Worm (Caenorhabditis elegans) whole organism, L3 larva: Measurements from ENCODE around the gene ccpp-6.

Experiments used
- R02D3.7 ChIP-seq: fragments of 150-350 bp; optimal IDR thresholded peaks from 2 replicates; lab custom pipeline; 2014; ENCODE audit warnings: missing biosample characterization, missing genetic modification characterization
- aly-2 ChIP-seq: fragments of 150-350 bp; optimal IDR thresholded peaks from 2 replicates; lab custom pipeline; 2014; ENCODE audit warnings: missing biosample characterization, missing genetic modification characterization
- ama-1 ChIP-seq: fragments of 150-350 bp; optimal IDR thresholded peaks from 2 replicates; lab custom pipeline; 2018
- ceh-16 ChIP-seq: sonication (generic microtip); optimal IDR thresholded peaks from 2 replicates; lab custom pipeline; 2017; ENCODE audit warnings: missing biosample characterization, missing genetic modification characterization
- ceh-28 ChIP-seq: fragments of 150-350 bp; optimal IDR thresholded peaks from 2 replicates; lab custom pipeline; 2014; ENCODE audit warnings: missing biosample characterization, missing genetic modification reagents, missing genetic modification characterization
- ceh-82 ChIP-seq: fragments of 150-350 bp; optimal IDR thresholded peaks from 2 replicates; lab custom pipeline; 2014; ENCODE audit warnings: missing biosample characterization, missing genetic modification characterization
- daf-12 ChIP-seq: fragments of 150-350 bp; optimal IDR thresholded peaks from 2 replicates; lab custom pipeline; 2014; ENCODE audit warnings: missing biosample characterization, missing genetic modification reagents, missing genetic modification characterization
- egl-27 ChIP-seq: sonication (generic microtip); optimal IDR thresholded peaks from 4 replicates; lab custom pipeline; 2017; ENCODE audit warnings: missing biosample characterization, missing genetic modification reagents, missing genetic modification characterization
- egl-5 ChIP-seq: fragments of 150-350 bp; optimal IDR thresholded peaks from 2 replicates; lab custom pipeline; 2017; ENCODE audit warnings: missing biosample characterization, missing genetic modification reagents, missing genetic modification characterization, inconsistent platforms
- elt-1 ChIP-seq: fragments of 150-350 bp; optimal IDR thresholded peaks from 2 replicates; lab custom pipeline; 2014; ENCODE audit warnings: missing biosample characterization, missing genetic modification characterization
- elt-2 ChIP-seq: sonication (generic microtip); optimal IDR thresholded peaks from 2 replicates; lab custom pipeline; 2016; ENCODE audit warnings: missing genetic modification reagents, mild to moderate bottlenecking, missing genetic modification characterization, missing compliant biosample characterization
- fkh-10 ChIP-seq: sonication (generic microtip); optimal IDR thresholded peaks from 2 replicates; lab custom pipeline; 2017; ENCODE audit warnings: missing biosample characterization, missing genetic modification reagents, missing genetic modification characterization
- hmg-11 ChIP-seq: sonication (generic microtip); optimal IDR thresholded peaks from 2 replicates; lab custom pipeline; 2016; ENCODE audit warnings: missing genetic modification characterization, missing compliant biosample characterization
- jun-1 ChIP-seq: fragments of 150-350 bp; optimal IDR thresholded peaks from 2 replicates; lab custom pipeline; 2014; ENCODE audit warnings: missing biosample characterization, missing genetic modification reagents, missing genetic modification characterization
- mdl-1 ChIP-seq: fragments of 150-350 bp; optimal IDR thresholded peaks from 2 replicates; lab custom pipeline; 2014; ENCODE audit warnings: missing biosample characterization, missing genetic modification characterization
- mml-1 ChIP-seq: fragments of 150-350 bp; sonication (generic microtip); optimal IDR thresholded peaks from 3 replicates; lab custom pipeline; 2014; ENCODE audit warnings: missing biosample characterization, missing genetic modification characterization
- nfya-1 ChIP-seq: sonication (generic microtip); optimal IDR thresholded peaks from 2 replicates; lab custom pipeline; 2017; ENCODE audit warnings: missing genetic modification characterization, mild to moderate bottlenecking, missing compliant biosample characterization, antibody characterized with exemption, moderate library complexity; ENCODE audit not compliant: insufficient read depth
- nhr-11 ChIP-seq: fragments of 150-350 bp; optimal IDR thresholded peaks from 2 replicates; lab custom pipeline; 2014; ENCODE audit warnings: missing biosample characterization, missing genetic modification characterization
- nhr-12 ChIP-seq: fragments of 150-350 bp; optimal IDR thresholded peaks from 2 replicates; lab custom pipeline; 2014; ENCODE audit warnings: missing biosample characterization, missing genetic modification characterization
- nhr-23 ChIP-seq: fragments of 150-350 bp; optimal IDR thresholded peaks from 2 replicates; lab custom pipeline; 2014; ENCODE audit warnings: missing biosample characterization, missing genetic modification reagents, missing genetic modification characterization
- nhr-25 ChIP-seq: sonication (generic microtip); optimal IDR thresholded peaks from 2 replicates; lab custom pipeline; 2017; ENCODE audit warnings: missing biosample characterization, missing genetic modification characterization
- nhr-43 ChIP-seq: sonication (generic microtip); optimal IDR thresholded peaks from 2 replicates; lab custom pipeline; 2016; ENCODE audit warnings: mild to moderate bottlenecking, missing genetic modification characterization, missing compliant biosample characterization; ENCODE audit not compliant: poor library complexity, severe bottlenecking
- nhr-76 ChIP-seq: fragments of 150-350 bp; sonication (generic microtip); optimal IDR thresholded peaks from 5 replicates; lab custom pipeline; 2014; ENCODE audit warnings: missing biosample characterization, missing genetic modification characterization
- nhr-77 ChIP-seq: fragments of 150-350 bp; optimal IDR thresholded peaks from 2 replicates; lab custom pipeline; 2014; ENCODE audit warnings: missing biosample characterization, missing genetic modification characterization
- pha-4 ChIP-seq: fragments of 150-350 bp; optimal IDR thresholded peaks from 2 replicates; lab custom pipeline; 2014; ENCODE audit warnings: missing biosample characterization, missing genetic modification reagents, missing genetic modification characterization
- pqm-1 ChIP-seq: fragments of 150-350 bp; optimal IDR thresholded peaks from 2 replicates; lab custom pipeline; 2017; ENCODE audit warnings: missing biosample characterization, missing genetic modification characterization, inconsistent platforms
- sea-2 ChIP-seq: fragments of 150-350 bp; sonication (generic microtip); optimal IDR thresholded peaks from 4 replicates; lab custom pipeline; 2014; ENCODE audit warnings: missing biosample characterization, missing genetic modification reagents, missing genetic modification characterization
- snpc-4 ChIP-seq: fragments of 150-350 bp; optimal IDR thresholded peaks from 2 replicates; lab custom pipeline; 2014; ENCODE audit warnings: missing biosample characterization, missing genetic modification characterization
- tbx-2 ChIP-seq: sonication (generic microtip); optimal IDR thresholded peaks from 2 replicates; lab custom pipeline; 2016; ENCODE audit warnings: mild to moderate bottlenecking, missing genetic modification characterization, missing compliant biosample characterization
- unc-39 ChIP-seq: sonication (generic microtip); optimal IDR thresholded peaks from 4 replicates; lab custom pipeline; 2017; ENCODE audit warnings: missing biosample characterization, missing genetic modification characterization
- unc-62 ChIP-seq: fragments of 150-350 bp; sonication (generic microtip); optimal IDR thresholded peaks from 4 replicates; lab custom pipeline; 2014; ENCODE audit warnings: missing biosample characterization, missing genetic modification reagents, missing genetic modification characterization
- ztf-11 ChIP-seq: fragments of 150-350 bp; optimal IDR thresholded peaks from 2 replicates; lab custom pipeline; 2014; ENCODE audit warnings: missing biosample characterization, missing genetic modification characterization
- ztf-4 ChIP-seq: fragments of 150-350 bp; optimal IDR thresholded peaks from 2 replicates; lab custom pipeline; 2014; ENCODE audit warnings: missing biosample characterization, missing genetic modification characterization

The ccpp-6 gene

DNA sequence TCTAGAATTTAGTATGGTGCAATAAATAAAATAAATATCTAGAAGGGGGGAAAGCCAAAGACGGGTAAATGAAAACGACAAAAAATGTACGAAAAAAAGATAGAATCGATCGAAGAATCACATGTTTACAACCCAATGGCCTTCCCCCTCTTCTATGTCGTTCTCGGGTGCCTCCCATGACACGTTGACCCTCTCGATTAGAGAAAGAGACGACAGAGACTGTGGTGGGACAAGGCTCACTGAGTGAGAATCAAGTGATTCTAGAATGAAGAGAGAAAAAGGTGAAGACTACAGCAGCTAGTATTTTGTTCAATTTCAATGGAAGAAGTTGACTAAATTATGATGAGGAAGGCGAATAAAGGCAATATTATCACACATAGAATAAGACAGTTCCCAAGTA lies 38.9 kb upstream of the ccpp-6 start (continued):
- TF ChIP-seq mdl-1 (tag; lab: Kevin White, UChicago) (no peak), tbx-2 (tag; lab: Kevin White, UChicago) (no peak), nhr-77 (no peak), mml-1 (tag; lab: Kevin White, UChicago) (no peak), R02D3.7 (tag; lab: Kevin White, UChicago) (no peak), elt-1 (no peak), unc-62 (GFP tag; lab: Kevin White, UChicago) (no peak), ztf-11 (no peak), ceh-16 (tag; lab: Kevin White, UChicago) (no peak), ceh-82 (tag; lab: Kevin White, UChicago) (no peak), egl-5 (no peak), nhr-11 (tag; lab: Kevin White, UChicago) (no peak), nhr-43 (tag; lab: Kevin White, UChicago) (no peak), pqm-1 (tag; lab: Kevin White, UChicago) (no peak), nhr-12 (tag; lab: Kevin White, UChicago) (no peak), sea-2 (GFP tag; lab: Kevin White, UChicago) (no peak)

DNA sequence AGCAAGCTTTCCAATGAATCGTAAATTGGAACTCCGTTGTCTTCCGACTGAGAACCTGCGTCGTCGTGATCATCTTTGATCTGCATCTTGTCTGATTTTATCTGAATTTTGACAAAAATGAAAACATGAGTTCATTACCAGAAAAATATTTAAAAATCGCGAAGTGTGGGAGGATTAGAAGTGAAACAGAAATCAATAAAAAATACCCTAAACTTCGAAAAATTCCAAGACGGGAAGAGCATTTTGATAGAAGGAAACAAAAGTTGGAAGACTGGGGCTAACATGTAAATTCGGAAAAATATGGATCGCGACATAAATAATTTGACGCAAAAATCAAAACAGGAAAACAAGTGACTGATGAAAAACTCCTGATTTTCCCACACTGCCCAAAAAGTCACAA lies 38.5 kb upstream of the ccpp-6 start, which contains the start of gene F07F6.8:
F07F6.8 (minus strand) TSS at position 101 of the 400 bp plus-strand sequence.
- TF ChIP-seq nhr-76 (tag; lab: Kevin White, UChicago) (no peak), ceh-28 (no peak), ama-1 (lab: Kevin White, UChicago) (no peak), aly-2 (tag; lab: Kevin White, UChicago) (no peak), ztf-11 (no peak), daf-12 (tag; lab: Kevin White, UChicago) (no peak), mdl-1 (tag; lab: Kevin White, UChicago) (no peak), unc-62 (GFP tag; lab: Kevin White, UChicago) (no peak), nhr-23 (tag; lab: Kevin White, UChicago) (no peak), egl-27 (tag; lab: Kevin White, UChicago) (no peak)

DNA sequence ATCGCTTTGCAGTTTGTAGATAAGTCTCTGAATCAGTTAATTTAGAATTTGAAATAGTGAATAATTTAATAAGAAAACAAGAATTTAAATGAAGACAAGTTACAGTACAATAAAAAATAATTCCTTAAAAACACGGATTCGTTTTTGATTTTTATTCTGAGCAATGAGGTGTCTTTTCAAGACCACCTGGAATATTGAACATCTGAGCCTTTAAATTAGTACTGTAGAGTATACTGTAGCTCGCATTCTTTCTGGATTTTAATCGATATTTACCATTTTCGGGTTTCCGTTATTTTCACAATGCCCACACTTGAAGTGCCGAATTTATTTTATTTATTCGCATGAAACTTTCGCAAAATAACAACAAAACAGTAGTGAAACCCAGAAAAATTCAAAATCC lies 36.7 kb upstream of the ccpp-6 start, which contains the start of gene F07F6.7:
F07F6.7 (minus strand) TSS at position 27 of the 400 bp plus-strand sequence.
- TF ChIP-seq elt-2, result peak; percentile 6
- TF ChIP-seq ztf-4 (tag; lab: Kevin White, UChicago), result no peak
- TF ChIP-seq, all 47 proteins: peak for 1

ce11 chrII:5420947-5421614 lies 34.0 kb upstream of the ccpp-6 start, which contains the start of gene tofu-6:
TSS of gene tofu-6 (plus strand) at chrII:5421248.
- TF ChIP-seq nhr-25 (tag; lab: Kevin White, UChicago) (peak; percentile 13), nfya-1 (tag; lab: Kevin White, UChicago) (peak; percentile 45), pqm-1 (tag; lab: Kevin White, UChicago) (no peak), ztf-4 (tag; lab: Kevin White, UChicago) (no peak), hmg-11 (tag; lab: Kevin White, UChicago) (no peak), pha-4 (peak; percentile 71), unc-39 (tag; lab: Kevin White, UChicago) (no peak), daf-12 (tag; lab: Kevin White, UChicago) (no peak), snpc-4 (no peak), jun-1 (tag; lab: Kevin White, UChicago) (no peak)

DNA sequence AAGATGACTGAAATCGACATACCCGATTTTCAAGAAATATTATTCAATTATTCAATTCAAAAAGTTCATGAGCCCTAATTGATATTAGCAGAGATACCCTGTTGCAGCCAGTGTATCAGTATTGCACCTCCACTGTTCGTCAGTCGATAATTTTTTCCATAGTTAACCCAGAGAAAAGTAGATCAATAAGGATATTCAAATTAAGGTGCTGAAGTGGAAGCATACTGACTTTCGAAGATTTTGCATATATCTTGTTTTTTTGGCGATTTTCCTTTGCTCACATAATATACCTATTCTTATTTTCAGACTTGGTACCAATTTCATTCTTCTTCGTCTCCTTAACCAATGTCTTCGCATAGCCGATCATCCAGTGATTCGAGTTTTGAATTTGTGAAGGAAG lies 31.8 kb upstream of the ccpp-6 start, which contains the start of gene EEED8.15:
EEED8.15 (plus strand) TSS at position 301 of the 400 bp plus-strand sequence.
- TF ChIP-seq mml-1 (tag; lab: Kevin White, UChicago), result no peak
- TF ChIP-seq snpc-4, result no peak
- no peak for TF ChIP-seq jun-1 (tag; lab: Kevin White, UChicago)
- TF ChIP-seq ceh-16 (tag; lab: Kevin White, UChicago), result no peak
- no peak for TF ChIP-seq ceh-82 (tag; lab: Kevin White, UChicago)
- TF ChIP-seq nhr-76 (tag; lab: Kevin White, UChicago), result no peak
- no peak for TF ChIP-seq nhr-43 (tag; lab: Kevin White, UChicago)
- TF ChIP-seq pha-4, result no peak
- TF ChIP-seq nhr-11 (tag; lab: Kevin White, UChicago), result no peak
- no peak for TF ChIP-seq elt-1
- no peak for TF ChIP-seq fkh-10
